Fruit fly (Drosophila melanogaster) S2 (cell line): ENCODE measurements around the gene Wnt6.

Experiments used
- CG8478 ChIP-seq: fragments of >200 bp; optimal IDR thresholded peaks from 2 replicates; lab custom pipeline; 2018
- CTCF ChIP-seq, 2 experiments: fragments of >200 bp; optimal IDR thresholded peaks; 2 replicates each; lab custom pipeline; 2018

dm6 chr2L:7396962-7397361 is 63.4 kb downstream of the Wnt6 start:
- TF ChIP-seq CG8478 (lab: Kevin White, UChicago) = no peak
- TF ChIP-seq CTCF (optimal IDR thresholded peaks at IDR 0.05; lab: Kevin White, UChicago) = no peak
